Fruit fly (Drosophila melanogaster) whole organism, adult: ENCODE results near the gene Msp300.

Experiments
- CG11617 ChIP-seq: fragments of 200-800 bp; sonication (Bioruptor generic); optimal IDR thresholded peaks from 2 replicates; lab custom pipeline; 2017; ENCODE audit warnings: mild to moderate bottlenecking, missing biosample characterization, missing genetic modification reagents, missing genetic modification characterization
- CG14711 ChIP-seq: fragments of 200-800 bp; sonication (Bioruptor generic); optimal IDR thresholded peaks from 2 replicates; lab custom pipeline; 2018; ENCODE audit warnings: missing biosample characterization, mild to moderate bottlenecking, missing genetic modification characterization, moderate library complexity
- CG1620 ChIP-seq: fragments of 200-800 bp; sonication (Bioruptor generic); optimal IDR thresholded peaks from 2 replicates; lab custom pipeline; 2016; ENCODE audit warnings: missing biosample characterization, missing genetic modification characterization
- CG7045 ChIP-seq: fragments of 200-800 bp; sonication (Bioruptor generic); optimal IDR thresholded peaks from 2 replicates; lab custom pipeline; 2017; ENCODE audit warnings: missing biosample characterization, mild to moderate bottlenecking, missing genetic modification characterization
- CG7101 ChIP-seq: fragments of 200-800 bp; sonication (Bioruptor generic); optimal IDR thresholded peaks from 2 replicates; lab custom pipeline; 2018; ENCODE audit warnings: missing biosample characterization, mild to moderate bottlenecking, missing genetic modification characterization, moderate library complexity
- Clk ChIP-seq: fragments of 200-800 bp; sonication (Bioruptor generic); optimal IDR thresholded peaks from 2 replicates; lab custom pipeline; 2017; ENCODE audit warnings: missing biosample characterization, missing genetic modification characterization
- Hr96 ChIP-seq: fragments of 200-800 bp; sonication (Bioruptor generic); optimal IDR thresholded peaks from 2 replicates; lab custom pipeline; 2016; ENCODE audit warnings: missing biosample characterization, missing genetic modification characterization
- bab1 ChIP-seq: fragments of 200-800 bp; sonication (Bioruptor generic); optimal IDR thresholded peaks from 3 replicates; lab custom pipeline; 2019; ENCODE audit warnings: missing biosample characterization, mild to moderate bottlenecking, missing genetic modification characterization, moderate library complexity
- cic ChIP-seq: fragments of 200-800 bp; sonication (Bioruptor generic); optimal IDR thresholded peaks from 2 replicates; lab custom pipeline; 2017; ENCODE audit warnings: missing biosample characterization, mild to moderate bottlenecking, missing genetic modification characterization, moderate library complexity
- kay ChIP-seq: fragments of 200-800 bp; sonication (Bioruptor generic); peaks from one replicate; lab custom pipeline; 2016; ENCODE audit warnings: missing biosample characterization, missing genetic modification characterization, borderline replicate concordance
- pad ChIP-seq: fragments of 200-800 bp; sonication (Bioruptor generic); optimal IDR thresholded peaks from 3 replicates; lab custom pipeline; 2017; ENCODE audit warnings: missing biosample characterization, missing genetic modification characterization, mild to moderate bottlenecking, moderate library complexity, missing genetic modification reagents
- tj ChIP-seq: fragments of 200-800 bp; sonication (Bioruptor generic); optimal IDR thresholded peaks from 3 replicates; lab custom pipeline; 2017; ENCODE audit warnings: missing biosample characterization, mild to moderate bottlenecking, missing genetic modification characterization, moderate library complexity
- toe ChIP-seq: fragments of 200-800 bp; sonication (Bioruptor generic); optimal IDR thresholded peaks from 2 replicates; lab custom pipeline; 2016; ENCODE audit warnings: missing biosample characterization, missing genetic modification characterization

dm6 chr2L:5226891-5227554, 126.3 kb downstream of the Msp300 start:
- TF ChIP-seq toe (GFP tag; lab: Kevin White, UChicago), result no peak
- TF ChIP-seq CG1620 (GFP tag; lab: Kevin White, UChicago), result no peak
- TF ChIP-seq tj, result no peak
- TF ChIP-seq bab1 (GFP tag; lab: Kevin White, UChicago), result no peak
- no peak for TF ChIP-seq pad (GFP tag; lab: Kevin White, UChicago)
- no peak for TF ChIP-seq CG7101 (tag; lab: Kevin White, UChicago)
- TF ChIP-seq CG14711 (tag; lab: Kevin White, UChicago), result no peak
- no peak for TF ChIP-seq CG7045 (GFP tag; lab: Kevin White, UChicago)
- TF ChIP-seq Hr96 (GFP tag; lab: Kevin White, UChicago), result no peak
- no peak for TF ChIP-seq kay
- TF ChIP-seq Clk (GFP tag; lab: Kevin White, UChicago), result no peak
- TF ChIP-seq CG11617 (GFP tag; lab: Kevin White, UChicago), result no peak
- TF ChIP-seq cic (GFP tag; lab: Kevin White, UChicago), result no peak
